Fruit fly (Drosophila melanogaster) whole organism, embryonic: Measurements from ENCODE around the gene Gr61a.

ENCODE experiments used
- ATbp ChIP-seq: fragments of 200-800 bp; sonication (Bioruptor generic); optimal IDR thresholded peaks from 2 replicates; lab custom pipeline; 2017; ENCODE audit warnings: missing biosample characterization, mild to moderate bottlenecking, missing genetic modification characterization, missing genetic modification reagents
- Asciz ChIP-seq: fragments of 200-800 bp; sonication (Bioruptor generic); optimal IDR thresholded peaks from 2 replicates; lab custom pipeline; 2017; ENCODE audit warnings: missing biosample characterization, mild to moderate bottlenecking, missing genetic modification characterization, missing genetic modification reagents
- CG10209 ChIP-seq: fragments of 200-800 bp; sonication (Bioruptor generic); optimal IDR thresholded peaks from 3 replicates; lab custom pipeline; 2017; ENCODE audit warnings: missing biosample characterization, mild to moderate bottlenecking, missing genetic modification characterization, missing genetic modification reagents
- CG10274 ChIP-seq: fragments of 200-800 bp; sonication (Bioruptor generic); optimal IDR thresholded peaks from 3 replicates; lab custom pipeline; 2017; ENCODE audit warnings: missing biosample characterization, mild to moderate bottlenecking, missing genetic modification characterization
- CG10979 ChIP-seq: fragments of 200-800 bp; sonication (Bioruptor generic); optimal IDR thresholded peaks from 2 replicates; lab custom pipeline; 2018; ENCODE audit warnings: missing biosample characterization, mild to moderate bottlenecking, missing genetic modification characterization, moderate library complexity
- CG11093 ChIP-seq: fragments of 200-800 bp; sonication (Bioruptor generic); IDR thresholded peaks from 3 replicates; pipeline ENCODE4 v1.3.6; 2022; ENCODE audit warnings: missing biosample characterization, missing genetic modification characterization
- CG11456 ChIP-seq: fragments of 200-800 bp; sonication (Bioruptor generic); IDR thresholded peaks from 3 replicates; pipeline ENCODE4 v1.3.6; 2022; ENCODE audit warnings: missing biosample characterization, missing genetic modification characterization
- CG11723 ChIP-seq: fragments of 200-800 bp; sonication (Bioruptor generic); optimal IDR thresholded peaks from 2 replicates; lab custom pipeline; 2017; ENCODE audit warnings: missing biosample characterization, mild to moderate bottlenecking, missing genetic modification characterization
- CG12071 ChIP-seq: fragments of 200-800 bp; sonication (Bioruptor generic); optimal IDR thresholded peaks from 3 replicates; lab custom pipeline; 2018; ENCODE audit warnings: missing biosample characterization, mild to moderate bottlenecking, missing genetic modification characterization
- CG1233 ChIP-seq: fragments of 200-800 bp; sonication (Bioruptor generic); optimal IDR thresholded peaks from 4 replicates; lab custom pipeline; 2018; ENCODE audit warnings: missing biosample characterization, mild to moderate bottlenecking, missing genetic modification characterization
- CG12659 ChIP-seq: fragments of 200-800 bp; sonication (Bioruptor generic); optimal IDR thresholded peaks from 3 replicates; lab custom pipeline; 2017; ENCODE audit warnings: mild to moderate bottlenecking, missing biosample characterization, missing genetic modification reagents, missing genetic modification characterization
- CG12769 ChIP-seq: fragments of 200-800 bp; sonication (Bioruptor generic); optimal IDR thresholded peaks from 2 replicates; lab custom pipeline; 2019; ENCODE audit warnings: missing biosample characterization, mild to moderate bottlenecking, missing genetic modification characterization, moderate library complexity
- CG13624 ChIP-seq: fragments of 200-800 bp; sonication (Bioruptor generic); optimal IDR thresholded peaks from 2 replicates; lab custom pipeline; 2016; ENCODE audit warnings: missing biosample characterization, missing genetic modification characterization
- CG14441 ChIP-seq: fragments of 200-800 bp; sonication (Bioruptor generic); IDR thresholded peaks from 2 replicates; pipeline ENCODE4 v1.3.6; 2022; ENCODE audit warnings: missing biosample characterization, missing genetic modification characterization
- CG17385 ChIP-seq: fragments of 200-800 bp; sonication (Bioruptor generic); optimal IDR thresholded peaks from 3 replicates; lab custom pipeline; 2018; ENCODE audit warnings: missing biosample characterization, mild to moderate bottlenecking, missing genetic modification characterization
- CG17802 ChIP-seq: fragments of 200-800 bp; sonication (Bioruptor generic); optimal IDR thresholded peaks from 2 replicates; lab custom pipeline; 2018; ENCODE audit warnings: missing biosample characterization, mild to moderate bottlenecking, missing genetic modification characterization, moderate library complexity
- CG1792 ChIP-seq: fragments of 200-800 bp; sonication (Bioruptor generic); optimal IDR thresholded peaks from 2 replicates; lab custom pipeline; 2016; ENCODE audit warnings: missing biosample characterization, missing genetic modification characterization
- CG32772 ChIP-seq: fragments of 200-800 bp; sonication (Bioruptor generic); IDR thresholded peaks from 2 replicates; pipeline ENCODE4 v1.3.6; 2022; ENCODE audit warnings: missing biosample characterization, missing genetic modification characterization
- CG6175 ChIP-seq: fragments of 200-800 bp; sonication (Bioruptor generic); IDR thresholded peaks from 3 replicates; pipeline ENCODE4 v1.3.6; 2022; ENCODE audit warnings: missing biosample characterization, missing genetic modification characterization
- CG6254 ChIP-seq: fragments of 200-800 bp; sonication (Bioruptor generic); optimal IDR thresholded peaks from 3 replicates; lab custom pipeline; 2017; ENCODE audit warnings: mild to moderate bottlenecking, missing biosample characterization, missing genetic modification reagents, missing genetic modification characterization
- CG6813 ChIP-seq: fragments of 200-800 bp; sonication (Bioruptor generic); optimal IDR thresholded peaks from 2 replicates; lab custom pipeline; 2017; ENCODE audit warnings: missing biosample characterization, missing genetic modification characterization, mild to moderate bottlenecking, moderate library complexity, missing genetic modification reagents
- CG7928 ChIP-seq: fragments of 200-800 bp; sonication (Bioruptor generic); optimal IDR thresholded peaks from 2 replicates; lab custom pipeline; 2017; ENCODE audit warnings: missing biosample characterization, mild to moderate bottlenecking, missing genetic modification characterization
- Dek ChIP-seq: fragments of 200-800 bp; sonication (Bioruptor generic); optimal IDR thresholded peaks from 3 replicates; lab custom pipeline; 2019; ENCODE audit warnings: missing biosample characterization, mild to moderate bottlenecking, missing genetic modification characterization, moderate library complexity
- Dip2 ChIP-seq: fragments of 200-800 bp; sonication (Bioruptor generic); IDR thresholded peaks from 2 replicates; pipeline ENCODE4 v1.3.6; 2022; ENCODE audit warnings: missing biosample characterization, missing genetic modification characterization
- Doc3 ChIP-seq: fragments of 200-800 bp; sonication (Bioruptor generic); IDR thresholded peaks from 3 replicates; pipeline ENCODE4 v1.3.6; 2022; ENCODE audit warnings: missing biosample characterization, missing genetic modification characterization; ENCODE audit not compliant: partially characterized antibody
- Hand ChIP-seq: fragments of 200-800 bp; sonication (Bioruptor generic); optimal IDR thresholded peaks from 2 replicates; lab custom pipeline; 2017; ENCODE audit warnings: mild to moderate bottlenecking, missing biosample characterization, missing genetic modification reagents, missing genetic modification characterization
- MESR4 ChIP-seq: fragments of 200-800 bp; sonication (Bioruptor generic); optimal IDR thresholded peaks from 2 replicates; lab custom pipeline; 2018; ENCODE audit warnings: missing biosample characterization, mild to moderate bottlenecking, missing genetic modification characterization, moderate library complexity
- Mad ChIP-seq: fragments of 200-800 bp; sonication (Bioruptor generic); optimal IDR thresholded peaks from 2 replicates; lab custom pipeline; 2016; ENCODE audit warnings: missing biosample characterization, missing genetic modification characterization
- Ravus ChIP-seq: fragments of 200-800 bp; sonication (Bioruptor generic); IDR thresholded peaks from 2 replicates; pipeline ENCODE4 v1.3.6; 2022; ENCODE audit warnings: missing biosample characterization, missing genetic modification characterization
- Rfx ChIP-seq: fragments of 200-800 bp; sonication (Bioruptor generic); IDR thresholded peaks from 2 replicates; pipeline ENCODE4 v1.3.6; 2022; ENCODE audit warnings: missing biosample characterization, missing genetic modification characterization
- Sox102F ChIP-seq: fragments of 200-800 bp; sonication (Bioruptor generic); optimal IDR thresholded peaks from 2 replicates; lab custom pipeline; 2018; ENCODE audit warnings: missing biosample characterization, mild to moderate bottlenecking, missing genetic modification characterization, moderate library complexity
- Taf1 ChIP-seq: fragments of 200-800 bp; sonication (Bioruptor generic); IDR thresholded peaks from 2 replicates; pipeline ENCODE4 v1.3.6; 2022; ENCODE audit warnings: missing biosample characterization, missing genetic modification characterization
- abd-A ChIP-seq: fragments of 200-800 bp; sonication (Bioruptor generic); optimal IDR thresholded peaks from 3 replicates; lab custom pipeline; 2019; ENCODE audit warnings: missing biosample characterization, mild to moderate bottlenecking, missing genetic modification characterization, moderate library complexity
- ato ChIP-seq: fragments of 200-800 bp; sonication (Bioruptor generic); IDR thresholded peaks from 2 replicates; pipeline ENCODE4 v1.3.6; 2022; ENCODE audit warnings: missing biosample characterization, missing genetic modification characterization; ENCODE audit not compliant: partially characterized antibody
- bcd ChIP-seq: fragments of 200-800 bp; sonication (Bioruptor generic); optimal IDR thresholded peaks from 2 replicates; lab custom pipeline; 2017; ENCODE audit warnings: missing biosample characterization, mild to moderate bottlenecking, missing genetic modification characterization
- dan ChIP-seq: fragments of 200-800 bp; sonication (Bioruptor generic); IDR thresholded peaks from 2 replicates; pipeline ENCODE4 v1.3.6; 2022; ENCODE audit warnings: missing biosample characterization, missing genetic modification characterization
- disco-r ChIP-seq: fragments of 200-800 bp; sonication (Bioruptor generic); optimal IDR thresholded peaks from 2 replicates; lab custom pipeline; 2016; ENCODE audit warnings: missing biosample characterization, missing genetic modification characterization
- dpn ChIP-seq, 2 experiments: fragments of 200-800 bp; sonication (Bioruptor generic); optimal IDR thresholded peaks; 3 replicates each; lab custom pipeline; 2016; ENCODE audit warnings: missing biosample characterization in 2 of 2, missing genetic modification characterization in 2 of 2
- en ChIP-seq: fragments of 200-800 bp; sonication (Bioruptor generic); optimal IDR thresholded peaks from 2 replicates; lab custom pipeline; 2016; ENCODE audit warnings: missing biosample characterization, missing genetic modification characterization
- h ChIP-seq: fragments of >200 bp; optimal IDR thresholded peaks from 2 replicates; lab custom pipeline; 2017
- hkb ChIP-seq, 2 experiments: fragments of 200-800 bp in 1 of 2; fragments of >200 bp in 1 of 2; sonication (Bioruptor generic) in 1 of 2; IDR thresholded peaks in 1 of 2; optimal IDR thresholded peaks in 1 of 2; 2 replicates each; pipeline versions ENCODE4 v1.3.6 to Lab custom; 2017 to 2022; ENCODE audit warnings: missing biosample characterization in 1 of 2, missing genetic modification characterization in 1 of 2
- kay ChIP-seq: fragments of 200-800 bp; sonication (Bioruptor generic); optimal IDR thresholded peaks from 2 replicates; lab custom pipeline; 2016; ENCODE audit warnings: missing biosample characterization, missing genetic modification characterization
- onecut ChIP-seq: fragments of 200-800 bp; sonication (Bioruptor generic); IDR thresholded peaks from 2 replicates; pipeline ENCODE4 v1.3.6; 2022; ENCODE audit warnings: missing biosample characterization, missing genetic modification characterization
- psq ChIP-seq: fragments of 200-800 bp; sonication (Bioruptor generic); optimal IDR thresholded peaks from 2 replicates; lab custom pipeline; 2017; ENCODE audit warnings: missing biosample characterization, missing genetic modification characterization
- repo ChIP-seq: fragments of 200-800 bp; sonication (Bioruptor generic); optimal IDR thresholded peaks from 2 replicates; lab custom pipeline; 2016; ENCODE audit warnings: missing biosample characterization, missing genetic modification characterization
- salm ChIP-seq: fragments of 200-800 bp; sonication (Bioruptor generic); optimal IDR thresholded peaks from 2 replicates; lab custom pipeline; 2018; ENCODE audit warnings: missing biosample characterization, mild to moderate bottlenecking, missing genetic modification characterization
- shn ChIP-seq: fragments of 200-800 bp; sonication (Bioruptor generic); optimal IDR thresholded peaks from 3 replicates; lab custom pipeline; 2016; ENCODE audit warnings: missing biosample characterization, missing genetic modification characterization
- sob ChIP-seq: fragments of 200-800 bp; sonication (Bioruptor generic); IDR thresholded peaks from 2 replicates; pipeline ENCODE4 v1.3.6; 2022; ENCODE audit warnings: missing biosample characterization, missing genetic modification characterization
- vfl ChIP-seq: fragments of 200-800 bp; sonication (Bioruptor generic); optimal IDR thresholded peaks from 2 replicates; lab custom pipeline; 2016; ENCODE audit warnings: missing biosample characterization, missing genetic modification characterization
- yki ChIP-seq: fragments of >200 bp; optimal IDR thresholded peaks from 3 replicates; lab custom pipeline; 2018

Gene Gr61a

DNA sequence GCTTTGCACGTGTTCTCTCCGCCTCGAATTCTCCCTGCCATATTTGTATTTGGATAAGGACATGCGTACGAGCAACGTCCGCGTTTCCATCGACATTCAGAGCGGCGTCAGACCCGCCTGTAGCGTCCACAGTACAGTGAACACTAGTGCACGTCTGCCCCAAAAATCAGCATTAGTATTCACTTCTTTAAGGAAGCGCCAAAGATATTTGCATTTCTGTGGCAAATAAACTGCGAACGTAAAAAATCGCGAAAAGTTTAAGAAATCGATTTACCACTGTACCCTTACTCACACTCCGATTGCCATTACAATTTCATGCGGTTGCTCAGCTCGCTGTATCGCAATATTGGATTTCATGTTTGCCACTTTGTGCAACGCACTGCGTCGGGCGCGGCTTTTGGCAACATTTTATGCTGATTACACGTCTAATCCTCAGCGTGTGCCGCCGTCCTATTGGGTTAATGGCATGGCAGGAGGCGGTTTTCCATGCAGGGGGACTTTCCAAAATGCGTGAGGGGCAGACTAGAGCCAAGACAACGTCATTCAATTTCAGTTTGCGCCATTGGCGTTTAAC is 38.5 kb upstream of the Gr61a start (continued):
- TF ChIP-seq Dip2 (GFP tag; lab: Robert Waterston, UW) (peak; percentile 33; the same call in 1 of the 2 replicates), psq (GFP tag; lab: Kevin White, UChicago) (peak; percentile 47), dpn (GFP tag; optimal IDR thresholded peaks at IDR 0.05; lab: Kevin White, UChicago) (peak; percentile 91 to 93), Mad (peak; percentile 83), disco-r (GFP tag; lab: Kevin White, UChicago) (peak; percentile 85), repo (GFP tag; lab: Kevin White, UChicago) (peak; percentile 87), Sox102F (GFP tag; lab: Kevin White, UChicago) (peak; percentile 90), abd-A (tag; lab: Kevin White, UChicago) (peak; percentile 70), CG6813 (GFP tag; lab: Kevin White, UChicago) (peak; percentile 90), CG6254 (GFP tag; lab: Kevin White, UChicago) (peak; percentile 19), sob (GFP tag; lab: Robert Waterston, UW) (peak; percentile 93), ato (GFP tag; lab: Robert Waterston, UW) (no peak), CG12659 (GFP tag; lab: Kevin White, UChicago) (peak; percentile 85), dan (GFP tag; lab: Robert Waterston, UW) (peak; percentile 80; the same call in 1 of the 2 replicates), Hand (GFP tag; lab: Kevin White, UChicago) (peak; percentile 83), Ravus (GFP tag; lab: Robert Waterston, UW) (peak; percentile 49), CG7928 (peak; percentile 45), CG10209 (GFP tag; lab: Kevin White, UChicago) (peak; percentile 89), CG10274 (peak; percentile 70), CG12769 (tag; lab: Kevin White, UChicago) (peak; percentile 96), ATbp (GFP tag; lab: Kevin White, UChicago) (peak; percentile 91), Rfx (GFP tag; lab: Robert Waterston, UW) (peak; percentile 91), CG12071 (GFP tag; lab: Kevin White, UChicago) (peak; percentile 89), CG11456 (GFP tag; lab: Robert Waterston, UW) (peak; percentile 94), CG11093 (GFP tag; lab: Robert Waterston, UW) (peak; percentile 92), CG11723 (GFP tag; lab: Kevin White, UChicago) (peak; percentile 76), Dek (tag; lab: Kevin White, UChicago) (peak; percentile 86), Doc3 (GFP tag; lab: Robert Waterston, UW) (no peak), CG1233 (GFP tag; lab: Kevin White, UChicago) (peak; percentile 70), CG6175 (GFP tag; lab: Robert Waterston, UW) (peak; percentile 82), CG32772 (GFP tag; lab: Robert Waterston, UW) (peak; percentile 94), shn (peak; percentile 76), en (GFP tag; lab: Kevin White, UChicago) (peak; percentile 66), MESR4 (GFP tag; lab: Kevin White, UChicago) (peak; percentile 27), CG13624 (GFP tag; lab: Kevin White, UChicago) (peak; percentile 82), bcd (GFP tag; lab: Kevin White, UChicago) (peak; percentile 85), CG17802 (peak; percentile 72), CG1792 (GFP tag; lab: Kevin White, UChicago) (peak; percentile 69), onecut (GFP tag; lab: Robert Waterston, UW) (peak; percentile 90), CG17385 (GFP tag; lab: Kevin White, UChicago) (peak; percentile 85), yki (lab: Kevin White, UChicago) (no peak), CG14441 (GFP tag; lab: Robert Waterston, UW) (peak; percentile 90), salm (tag; lab: Kevin White, UChicago) (peak; percentile 62), Asciz (peak; percentile 60), h (lab: Kevin White, UChicago) (no peak), Taf1 (GFP tag; lab: Robert Waterston, UW) (peak; percentile 87), kay (peak; percentile 78), CG10979 (tag; lab: Kevin White, UChicago) (peak; percentile 81), hkb (optimal IDR thresholded peaks at IDR 0.05; lab: Kevin White, UChicago) (no peak), hkb (GFP tag; IDR thresholded peaks at IDR 0.05; lab: Robert Waterston, UW) (peak; percentile 91), vfl (GFP tag; lab: Kevin White, UChicago) (peak; percentile 81)
